Fruit fly (Drosophila melanogaster) whole organism, embryonic: ENCODE data around the gene kibra.

Source experiments
- CG10147 ChIP-seq: fragments of 200-800 bp; sonication (Bioruptor generic); optimal IDR thresholded peaks from 2 replicates; lab custom pipeline; 2019; ENCODE audit warnings: missing biosample characterization, mild to moderate bottlenecking, missing genetic modification characterization, moderate library complexity
- CG10274 ChIP-seq: fragments of 200-800 bp; sonication (Bioruptor generic); optimal IDR thresholded peaks from 3 replicates; lab custom pipeline; 2017; ENCODE audit warnings: missing biosample characterization, mild to moderate bottlenecking, missing genetic modification characterization
- CG14014 ChIP-seq: fragments of 200-800 bp; sonication (Bioruptor generic); IDR thresholded peaks from 2 replicates; pipeline ENCODE4 v1.3.6; 2022; ENCODE audit warnings: missing biosample characterization, missing genetic modification characterization
- CG15601 ChIP-seq: fragments of 200-800 bp; sonication (Bioruptor generic); optimal IDR thresholded peaks from 3 replicates; lab custom pipeline; 2019; ENCODE audit warnings: missing biosample characterization, mild to moderate bottlenecking, missing genetic modification characterization, moderate library complexity
- CG15696 ChIP-seq: fragments of 200-800 bp; sonication (Bioruptor generic); optimal IDR thresholded peaks from 2 replicates; lab custom pipeline; 2019; ENCODE audit warnings: missing biosample characterization, mild to moderate bottlenecking, missing genetic modification characterization, moderate library complexity
- CG1603 ChIP-seq: fragments of 200-800 bp; sonication (Bioruptor generic); optimal IDR thresholded peaks from 2 replicates; lab custom pipeline; 2019; ENCODE audit warnings: missing biosample characterization, mild to moderate bottlenecking, missing genetic modification characterization, moderate library complexity
- CG17361 ChIP-seq: fragments of 200-800 bp; sonication (Bioruptor generic); IDR thresholded peaks from 3 replicates; pipeline ENCODE4 v1.3.6; 2022; ENCODE audit warnings: missing biosample characterization, missing genetic modification characterization
- CG17568 ChIP-seq: fragments of 200-800 bp; sonication (Bioruptor generic); optimal IDR thresholded peaks from 2 replicates; lab custom pipeline; 2018; ENCODE audit warnings: missing biosample characterization, mild to moderate bottlenecking, missing genetic modification characterization, moderate library complexity
- CG18262 ChIP-seq: fragments of 200-800 bp; optimal IDR thresholded peaks from 3 replicates; lab custom pipeline; 2019; ENCODE audit warnings: missing biosample characterization, mild to moderate bottlenecking, missing genetic modification characterization, moderate library complexity
- CG2199 ChIP-seq: fragments of 200-800 bp; sonication (Bioruptor generic); IDR thresholded peaks from 3 replicates; pipeline ENCODE4 v1.3.6; 2022; ENCODE audit warnings: missing biosample characterization, missing genetic modification characterization
- CG31441 ChIP-seq: fragments of 200-800 bp; sonication (Bioruptor generic); IDR thresholded peaks from 2 replicates; pipeline ENCODE4 v1.3.6; 2022; ENCODE audit warnings: missing biosample characterization, missing genetic modification characterization
- CG33557 ChIP-seq: fragments of 200-800 bp; sonication (Bioruptor generic); optimal IDR thresholded peaks from 2 replicates; lab custom pipeline; 2019; ENCODE audit warnings: missing biosample characterization, mild to moderate bottlenecking, missing genetic modification characterization, moderate library complexity
- CG34422 ChIP-seq: fragments of 200-800 bp; sonication (Bioruptor generic); IDR thresholded peaks from 3 replicates; pipeline ENCODE4 v1.3.6; 2022; ENCODE audit warnings: missing biosample characterization, missing genetic modification characterization
- CG4360 ChIP-seq: fragments of 200-800 bp; sonication (Bioruptor generic); IDR thresholded peaks from 2 replicates; pipeline ENCODE4 v1.3.6; 2022; ENCODE audit warnings: missing biosample characterization, missing genetic modification characterization
- CG4617 ChIP-seq: fragments of 200-800 bp; sonication (Bioruptor generic); optimal IDR thresholded peaks from 3 replicates; lab custom pipeline; 2016; ENCODE audit warnings: missing biosample characterization, missing genetic modification characterization, borderline replicate concordance
- CG4707 ChIP-seq: fragments of 200-800 bp; sonication (Bioruptor generic); optimal IDR thresholded peaks from 2 replicates; lab custom pipeline; 2018; ENCODE audit warnings: missing biosample characterization, mild to moderate bottlenecking, missing genetic modification characterization, moderate library complexity
- CG4820 ChIP-seq: fragments of 200-800 bp; sonication (Bioruptor generic); optimal IDR thresholded peaks from 3 replicates; lab custom pipeline; 2016; ENCODE audit warnings: missing biosample characterization, missing genetic modification characterization
- D ChIP-seq, 2 experiments: fragments of 200-800 bp in 1 of 2; fragments of >200 bp in 1 of 2; sonication (Bioruptor generic) in 1 of 2; optimal IDR thresholded peaks; 2 replicates in 1 of 2; 3 replicates in 1 of 2; lab custom pipeline; 2017; ENCODE audit warnings: mild to moderate bottlenecking in 1 of 2, missing biosample characterization in 1 of 2, missing genetic modification characterization in 1 of 2, missing genetic modification reagents in 1 of 2
- E2f1 ChIP-seq: fragments of 200-800 bp; sonication (Bioruptor generic); IDR thresholded peaks from 2 replicates; pipeline ENCODE4 v1.3.6; 2022; ENCODE audit warnings: missing biosample characterization, missing genetic modification characterization
- Hr3 ChIP-seq: fragments of 200-800 bp; sonication (Bioruptor generic); optimal IDR thresholded peaks from 3 replicates; lab custom pipeline; 2016; ENCODE audit warnings: missing biosample characterization, missing genetic modification characterization
- Hr51 ChIP-seq, 2 experiments: fragments of 200-800 bp; sonication (Bioruptor generic); optimal IDR thresholded peaks; 2 replicates in 1 of 2; 3 replicates in 1 of 2; lab custom pipeline; 2016 to 2018; ENCODE audit warnings: missing biosample characterization in 2 of 2, missing genetic modification characterization in 2 of 2, mild to moderate bottlenecking in 1 of 2, moderate library complexity in 1 of 2
- Myb ChIP-seq: fragments of 200-800 bp; sonication (Bioruptor generic); optimal IDR thresholded peaks from 2 replicates; lab custom pipeline; 2016; ENCODE audit warnings: missing biosample characterization, missing genetic modification characterization
- Six4 ChIP-seq: fragments of 200-800 bp; sonication (Bioruptor generic); optimal IDR thresholded peaks from 2 replicates; lab custom pipeline; 2016; ENCODE audit warnings: missing biosample characterization, missing genetic modification characterization
- Sox100B ChIP-seq: fragments of 200-800 bp; sonication (Bioruptor generic); optimal IDR thresholded peaks from 3 replicates; lab custom pipeline; 2018; ENCODE audit warnings: missing biosample characterization, mild to moderate bottlenecking, missing genetic modification characterization
- ac ChIP-seq: fragments of 200-800 bp; sonication (Bioruptor generic); optimal IDR thresholded peaks from 3 replicates; lab custom pipeline; 2017; ENCODE audit warnings: missing biosample characterization, mild to moderate bottlenecking, missing genetic modification characterization
- ash1 ChIP-seq: fragments of 200-800 bp; sonication (Bioruptor generic); optimal IDR thresholded peaks from 2 replicates; lab custom pipeline; 2018; ENCODE audit warnings: missing biosample characterization, mild to moderate bottlenecking, missing genetic modification characterization
- btn ChIP-seq: fragments of 200-800 bp; sonication (Bioruptor generic); optimal IDR thresholded peaks from 2 replicates; lab custom pipeline; 2016; ENCODE audit warnings: missing biosample characterization, missing genetic modification characterization
- chm ChIP-seq: fragments of 200-800 bp; sonication (Bioruptor generic); IDR thresholded peaks from 2 replicates; pipeline ENCODE4 v1.3.6; 2022; ENCODE audit warnings: missing biosample characterization, missing genetic modification characterization
- ci ChIP-seq: fragments of 200-800 bp; sonication (Bioruptor generic); IDR thresholded peaks from 3 replicates; pipeline ENCODE4 v1.3.6; 2022; ENCODE audit warnings: missing biosample characterization, missing genetic modification characterization
- en ChIP-seq: fragments of 200-800 bp; sonication (Bioruptor generic); optimal IDR thresholded peaks from 2 replicates; lab custom pipeline; 2016; ENCODE audit warnings: missing biosample characterization, missing genetic modification characterization
- eve ChIP-seq, 2 experiments: fragments of >200 bp; optimal IDR thresholded peaks; 2 replicates each; lab custom pipeline; 2017; ENCODE audit warnings: missing biosample characterization in 2 of 2, missing genetic modification characterization in 2 of 2
- eyg ChIP-seq: fragments of 200-800 bp; sonication (Bioruptor generic); optimal IDR thresholded peaks from 3 replicates; lab custom pipeline; 2016; ENCODE audit warnings: missing biosample characterization, missing genetic modification characterization
- fd64A ChIP-seq: fragments of 200-800 bp; sonication (Bioruptor generic); optimal IDR thresholded peaks from 3 replicates; lab custom pipeline; 2018; ENCODE audit warnings: missing biosample characterization, mild to moderate bottlenecking, missing genetic modification characterization
- gem ChIP-seq: fragments of 200-800 bp; sonication (Bioruptor generic); optimal IDR thresholded peaks from 2 replicates; lab custom pipeline; 2019; ENCODE audit warnings: missing biosample characterization, mild to moderate bottlenecking, missing genetic modification characterization, moderate library complexity
- gsb-n ChIP-seq: fragments of 200-800 bp; sonication (Bioruptor generic); optimal IDR thresholded peaks from 3 replicates; lab custom pipeline; 2018; ENCODE audit warnings: missing biosample characterization, mild to moderate bottlenecking, missing genetic modification characterization
- kah ChIP-seq: fragments of 200-800 bp; sonication (Bioruptor generic); optimal IDR thresholded peaks from 2 replicates; lab custom pipeline; 2018; ENCODE audit warnings: missing biosample characterization, mild to moderate bottlenecking, missing genetic modification characterization
- ken ChIP-seq: fragments of 200-800 bp; sonication (Bioruptor generic); IDR thresholded peaks from 3 replicates; pipeline ENCODE4 v1.3.6; 2022; ENCODE audit warnings: missing biosample characterization, missing genetic modification characterization
- luna ChIP-seq: fragments of 200-800 bp; sonication (Bioruptor generic); optimal IDR thresholded peaks from 2 replicates; lab custom pipeline; 2016; ENCODE audit warnings: missing biosample characterization, missing genetic modification characterization
- otp ChIP-seq: fragments of 200-800 bp; sonication (Bioruptor generic); IDR thresholded peaks from 3 replicates; pipeline ENCODE4, ENCODE4 v1.3.6; 2022; ENCODE audit warnings: missing biosample characterization, missing genetic modification characterization
- ro ChIP-seq: fragments of 200-800 bp; sonication (Bioruptor generic); IDR thresholded peaks from 2 replicates; pipeline ENCODE4 v1.3.6; 2022; ENCODE audit warnings: missing biosample characterization, missing genetic modification characterization
- row ChIP-seq: fragments of 200-800 bp; sonication (Bioruptor generic); IDR thresholded peaks from 3 replicates; pipeline ENCODE4 v1.3.6; 2022; ENCODE audit warnings: missing biosample characterization, missing genetic modification characterization
- salm ChIP-seq: fragments of 200-800 bp; sonication (Bioruptor generic); optimal IDR thresholded peaks from 2 replicates; lab custom pipeline; 2018; ENCODE audit warnings: missing biosample characterization, mild to moderate bottlenecking, missing genetic modification characterization
- sens ChIP-seq: fragments of 200-800 bp; sonication (Bioruptor generic); peaks from one replicate; lab custom pipeline; 2016; ENCODE audit warnings: missing biosample characterization, missing genetic modification characterization
- tna ChIP-seq: fragments of 200-800 bp; sonication (Bioruptor generic); IDR thresholded peaks from 2 replicates; pipeline ENCODE4 v1.3.6; 2022; ENCODE audit warnings: missing biosample characterization, missing genetic modification characterization; ENCODE audit not compliant: partially characterized antibody
- trem ChIP-seq: fragments of 200-800 bp; optimal IDR thresholded peaks from 3 replicates; lab custom pipeline; 2019; ENCODE audit warnings: missing biosample characterization, mild to moderate bottlenecking, missing genetic modification characterization, moderate library complexity
- zfh1 ChIP-seq: fragments of 200-800 bp; sonication (Bioruptor generic); IDR thresholded peaks from 3 replicates; pipeline ENCODE4 v1.3.6; 2022; ENCODE audit warnings: missing biosample characterization, missing genetic modification characterization

Gene kibra

DNA sequence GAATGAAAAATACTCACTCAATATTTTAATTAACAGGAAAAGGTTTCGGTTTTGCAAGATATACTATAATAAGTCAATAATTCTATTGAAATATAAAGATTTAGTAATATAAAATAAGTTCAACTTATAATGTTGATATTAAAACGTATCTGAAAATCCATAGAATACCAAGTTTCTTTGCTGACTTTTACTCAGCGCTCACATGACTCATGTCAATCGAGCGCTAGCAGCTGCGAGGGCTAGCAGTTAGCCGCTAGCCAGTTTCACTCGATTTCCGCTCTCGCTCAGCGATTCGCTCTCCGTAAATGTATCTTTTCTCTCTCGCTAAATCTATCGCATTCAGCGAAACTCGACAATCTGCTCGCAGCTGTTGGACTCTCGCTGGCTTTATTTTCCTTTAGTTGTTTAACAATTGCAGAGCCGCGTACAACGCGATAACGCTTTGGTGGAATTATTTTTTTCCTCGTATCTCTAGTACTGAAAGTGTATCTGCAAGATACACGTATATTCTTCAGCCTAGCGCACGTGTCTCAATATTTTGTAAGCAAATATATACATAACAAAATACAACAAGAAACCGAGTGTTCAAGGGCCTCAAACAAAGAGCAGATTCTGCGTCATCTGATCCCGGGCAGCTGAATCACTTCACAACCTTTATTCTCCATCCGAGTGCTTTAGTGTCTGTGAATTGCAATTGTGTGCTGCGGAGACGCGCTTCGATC lies 25.2 kb upstream of the kibra start (continued):
- TF ChIP-seq ken (peak; percentile 32; the same call in 1 of the 3 replicates), E2f1 (GFP tag; lab: Robert Waterston, UW) (peak; percentile 15; the same call in 1 of the 2 replicates), chm (GFP tag; lab: Robert Waterston, UW) (peak; percentile 94), CG4617 (GFP tag; lab: Kevin White, UChicago) (no peak), CG10274 (GFP tag; lab: Kevin White, UChicago) (peak; percentile 42), tna (peak; percentile 42; the same call in 1 of the 2 replicates), gsb-n (tag; lab: Kevin White, UChicago) (peak; percentile 75), sens (GFP tag; lab: Kevin White, UChicago) (peak; percentile 96), CG14014 (peak; percentile 64; the same call in 1 of the 2 replicates), CG34422 (GFP tag; lab: Robert Waterston, UW) (peak; percentile 61; the same call in 1 of the 3 replicates), eyg (GFP tag; lab: Kevin White, UChicago) (peak; percentile 74), otp (GFP tag; lab: Robert Waterston, UW) (peak; percentile 79), CG10147 (GFP tag; lab: Kevin White, UChicago) (peak; percentile 70), luna (GFP tag; lab: Kevin White, UChicago) (no peak), CG15696 (tag; lab: Kevin White, UChicago) (peak; percentile 78), Myb (GFP tag; lab: Kevin White, UChicago) (peak; percentile 15), ro (no peak), kah (GFP tag; lab: Kevin White, UChicago) (peak; percentile 48)

DNA sequence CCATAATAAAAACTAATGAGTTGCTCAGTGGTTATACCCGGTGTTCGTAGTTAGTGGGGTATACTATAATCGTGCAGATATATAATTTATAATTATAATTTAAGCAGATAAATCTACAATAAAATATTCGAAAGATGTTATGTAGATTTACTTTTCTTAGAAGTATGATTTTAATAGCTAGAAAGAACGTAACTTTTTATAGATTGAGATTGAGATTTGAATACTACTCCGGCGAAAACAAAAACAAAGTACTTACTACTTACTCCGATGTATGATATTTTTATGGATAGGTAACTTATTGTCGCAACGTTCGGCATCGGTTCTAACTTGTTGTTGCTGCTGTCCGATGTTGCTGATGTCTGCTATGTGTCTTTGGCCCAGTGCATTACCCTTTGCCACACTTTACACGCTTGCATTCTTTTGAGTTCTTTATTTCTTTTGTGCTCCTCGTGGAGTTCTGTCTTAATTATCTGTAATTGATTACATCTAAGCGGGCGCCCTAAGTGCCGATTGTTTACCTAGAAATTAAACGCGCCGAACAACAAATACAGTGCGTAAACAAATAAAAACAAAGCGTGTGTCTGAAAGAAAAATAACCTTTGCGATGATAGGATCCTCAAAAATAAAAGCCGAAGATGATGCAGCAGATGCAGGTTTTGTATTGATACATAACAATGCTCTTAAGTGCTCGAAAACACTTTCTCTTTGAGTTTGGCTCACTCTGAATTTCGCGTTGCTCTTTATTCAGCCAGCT lies 24.4 kb upstream of the kibra start:
- TF ChIP-seq trem (tag; lab: Kevin White, UChicago), result peak; percentile 1
- peak; percentile 26; the same call in 1 of the 2 replicates for TF ChIP-seq CG4360 (GFP tag; lab: Robert Waterston, UW)
- TF ChIP-seq CG2199 (GFP tag; lab: Robert Waterston, UW), result peak; percentile 62; the same call in 1 of the 3 replicates
- peak; percentile 0 for TF ChIP-seq CG4820 (GFP tag; lab: Kevin White, UChicago)
- no peak for TF ChIP-seq btn (GFP tag; lab: Kevin White, UChicago)
- TF ChIP-seq CG1603 (tag; lab: Kevin White, UChicago), result peak; percentile 7
- TF ChIP-seq Hr51 (GFP tag; optimal IDR thresholded peaks at IDR 0.05; lab: Kevin White, UChicago), result no peak
- peak; percentile 38 for TF ChIP-seq ac
- TF ChIP-seq CG4707 (GFP tag; lab: Kevin White, UChicago), result peak; percentile 51
- peak; percentile 23 for TF ChIP-seq CG18262 (tag; lab: Kevin White, UChicago)
- peak; percentile 79 for TF ChIP-seq fd64A (GFP tag; lab: Kevin White, UChicago)
- no peak for TF ChIP-seq Hr3 (GFP tag; lab: Kevin White, UChicago)
- TF ChIP-seq Six4 (GFP tag; lab: Kevin White, UChicago), result no peak
- TF ChIP-seq CG17361 (GFP tag; lab: Robert Waterston, UW), result peak; percentile 45; the same call in 1 of the 3 replicates
- TF ChIP-seq CG17568 (GFP tag; lab: Kevin White, UChicago), result peak; percentile 48
- TF ChIP-seq eve (GFP tag; optimal IDR thresholded peaks at IDR 0.05; lab: Kevin White, UChicago), result peak in 1 of 2 experiments; percentile 60
- TF ChIP-seq gem (tag; lab: Kevin White, UChicago), result peak; percentile 42
- TF ChIP-seq CG33557, result peak; percentile 53
- peak; percentile 44; the same call in 2 of the 3 replicates for TF ChIP-seq row (GFP tag; lab: Robert Waterston, UW)
- TF ChIP-seq D (optimal IDR thresholded peaks at IDR 0.05; lab: Kevin White, UChicago), result no peak
- TF ChIP-seq D (GFP tag; optimal IDR thresholded peaks at IDR 0.05; lab: Kevin White, UChicago), result peak; percentile 47
- peak; percentile 33; the same call in 1 of the 3 replicates for TF ChIP-seq zfh1 (GFP tag; lab: Robert Waterston, UW)
- TF ChIP-seq CG15601 (tag; lab: Kevin White, UChicago), result peak; percentile 47
- TF ChIP-seq CG31441, result peak; percentile 37; the same call in 1 of the 2 replicates
- 0 out of 3 replicates have a peak, but pooled peaks have one; percentile 11 for TF ChIP-seq ci (GFP tag; lab: Robert Waterston, UW)
- TF ChIP-seq en, result peak; percentile 7
- peak; percentile 23 for TF ChIP-seq salm (tag; lab: Kevin White, UChicago)
- no peak for TF ChIP-seq ash1 (GFP tag; lab: Kevin White, UChicago)
- TF ChIP-seq Sox100B (GFP tag; lab: Kevin White, UChicago), result peak; percentile 2
